Fruit fly (Drosophila melanogaster) whole organism, prepupa: ENCODE results near the gene CG9676.

Experiments
- Blimp-1 ChIP-seq: fragments of 200-800 bp; sonication (Bioruptor generic); optimal IDR thresholded peaks from 3 replicates; lab custom pipeline; 2017; ENCODE audit warnings: missing biosample characterization, missing genetic modification characterization, mild to moderate bottlenecking, moderate library complexity, missing genetic modification reagents
- CG10631 ChIP-seq: fragments of 200-800 bp; sonication (Bioruptor generic); optimal IDR thresholded peaks from 2 replicates; lab custom pipeline; 2016; ENCODE audit warnings: missing biosample characterization, missing genetic modification characterization
- CG10669 ChIP-seq: fragments of 200-800 bp; sonication (Bioruptor generic); optimal IDR thresholded peaks from 3 replicates; lab custom pipeline; 2018; ENCODE audit warnings: missing biosample characterization, mild to moderate bottlenecking, missing genetic modification characterization, moderate library complexity
- CG11294 ChIP-seq: fragments of 200-800 bp; sonication (Bioruptor generic); IDR thresholded peaks from 2 replicates; pipeline ENCODE4 v1.3.6; 2022; ENCODE audit warnings: missing biosample characterization, missing genetic modification characterization
- CG11762 ChIP-seq: fragments of 200-800 bp; sonication (Bioruptor generic); optimal IDR thresholded peaks from 3 replicates; lab custom pipeline; 2016; ENCODE audit warnings: missing biosample characterization, missing genetic modification characterization; ENCODE audit not compliant: insufficient read depth
- CG1621 ChIP-seq: fragments of 200-800 bp; sonication (Bioruptor generic); optimal IDR thresholded peaks from 3 replicates; lab custom pipeline; 2018; ENCODE audit warnings: missing biosample characterization, mild to moderate bottlenecking, missing genetic modification characterization
- CG3032 ChIP-seq: fragments of 200-800 bp; optimal IDR thresholded peaks from 2 replicates; lab custom pipeline; 2019; ENCODE audit warnings: missing biosample characterization, mild to moderate bottlenecking, missing genetic modification characterization, moderate library complexity
- CG34406 ChIP-seq: fragments of 200-800 bp; sonication (Bioruptor generic); optimal IDR thresholded peaks from 3 replicates; lab custom pipeline; 2016; ENCODE audit warnings: missing biosample characterization, missing genetic modification characterization
- CG3919 ChIP-seq: fragments of 200-800 bp; sonication (Bioruptor generic); optimal IDR thresholded peaks from 3 replicates; lab custom pipeline; 2016; ENCODE audit warnings: missing biosample characterization, missing genetic modification characterization
- CG4318 ChIP-seq: fragments of 200-800 bp; sonication (Bioruptor generic); optimal IDR thresholded peaks from 3 replicates; lab custom pipeline; 2017; ENCODE audit warnings: missing biosample characterization, mild to moderate bottlenecking, missing genetic modification characterization
- CG6163 ChIP-seq: fragments of 200-800 bp; sonication (Bioruptor generic); IDR thresholded peaks from 3 replicates; pipeline ENCODE4 v1.3.6; 2022; ENCODE audit warnings: missing biosample characterization, missing genetic modification characterization
- CG6276 ChIP-seq: fragments of 200-800 bp; sonication (Bioruptor generic); optimal IDR thresholded peaks from 2 replicates; lab custom pipeline; 2017; ENCODE audit warnings: missing biosample characterization, mild to moderate bottlenecking, missing genetic modification characterization
- CG6854 ChIP-seq: fragments of 200-800 bp; sonication (Bioruptor generic); optimal IDR thresholded peaks from 2 replicates; lab custom pipeline; 2017; ENCODE audit warnings: missing biosample characterization, mild to moderate bottlenecking, missing genetic modification characterization
- CG7368 ChIP-seq: fragments of 200-800 bp; sonication (Bioruptor generic); optimal IDR thresholded peaks from 3 replicates; lab custom pipeline; 2016; ENCODE audit warnings: missing biosample characterization, missing genetic modification characterization
- CG8119 ChIP-seq: fragments of 200-800 bp; sonication (Bioruptor generic); IDR thresholded peaks from 3 replicates; pipeline ENCODE4 v1.3.6; 2022; ENCODE audit warnings: missing biosample characterization, missing genetic modification characterization
- CG8319 ChIP-seq: fragments of 200-800 bp; sonication (Bioruptor generic); optimal IDR thresholded peaks from 3 replicates; lab custom pipeline; 2016; ENCODE audit warnings: missing biosample characterization, missing genetic modification characterization
- CG9139 ChIP-seq: fragments of 200-800 bp; sonication (Bioruptor generic); optimal IDR thresholded peaks from 3 replicates; lab custom pipeline; 2017; ENCODE audit warnings: missing biosample characterization, mild to moderate bottlenecking, missing genetic modification characterization
- Eip75B ChIP-seq: fragments of 200-800 bp; sonication (Bioruptor generic); optimal IDR thresholded peaks from 3 replicates; lab custom pipeline; 2016; ENCODE audit warnings: missing biosample characterization, missing genetic modification characterization
- Eip78C ChIP-seq: fragments of 200-800 bp; sonication (Bioruptor generic); peaks from one replicate; lab custom pipeline; 2016; ENCODE audit warnings: missing biosample characterization, missing genetic modification characterization
- Eip93F ChIP-seq: fragments of 200-800 bp; sonication (Bioruptor generic); optimal IDR thresholded peaks from 2 replicates; lab custom pipeline; 2016; ENCODE audit warnings: missing biosample characterization, mild to moderate bottlenecking, missing genetic modification characterization
- Gug ChIP-seq: fragments of 200-800 bp; sonication (Bioruptor generic); IDR thresholded peaks from 2 replicates; pipeline ENCODE4 v1.3.6; 2022; ENCODE audit warnings: missing biosample characterization, missing genetic modification characterization
- Hr38 ChIP-seq: sonication (Bioruptor generic); optimal IDR thresholded peaks from 2 replicates; lab custom pipeline; 2016; ENCODE audit warnings: missing biosample characterization, missing genetic modification characterization
- Hr39 ChIP-seq: fragments of 200-800 bp; sonication (Bioruptor generic); optimal IDR thresholded peaks from 2 replicates; lab custom pipeline; 2016; ENCODE audit warnings: missing biosample characterization, missing genetic modification characterization
- Lpt ChIP-seq: fragments of 200-800 bp; sonication (Bioruptor generic); optimal IDR thresholded peaks from 3 replicates; lab custom pipeline; 2016; ENCODE audit warnings: missing biosample characterization, missing genetic modification characterization
- OdsH ChIP-seq: fragments of 200-800 bp; sonication (Bioruptor generic); optimal IDR thresholded peaks from 3 replicates; lab custom pipeline; 2016; ENCODE audit warnings: missing biosample characterization, missing genetic modification characterization
- Sox102F ChIP-seq: fragments of 200-800 bp; sonication (Bioruptor generic); optimal IDR thresholded peaks from 2 replicates; lab custom pipeline; 2016; ENCODE audit warnings: missing biosample characterization, mild to moderate bottlenecking, missing genetic modification characterization
- Sox14 ChIP-seq: fragments of 200-800 bp; sonication (Bioruptor generic); optimal IDR thresholded peaks from 3 replicates; lab custom pipeline; 2016; ENCODE audit warnings: missing biosample characterization, missing genetic modification characterization
- achi ChIP-seq: fragments of 200-800 bp; sonication (Bioruptor generic); optimal IDR thresholded peaks from 3 replicates; lab custom pipeline; 2016; ENCODE audit warnings: missing biosample characterization, missing genetic modification characterization
- cyc ChIP-seq: fragments of 200-800 bp; sonication (Bioruptor generic); optimal IDR thresholded peaks from 3 replicates; lab custom pipeline; 2016; ENCODE audit warnings: missing biosample characterization, missing genetic modification characterization
- dac ChIP-seq: fragments of 200-800 bp; sonication (Bioruptor generic); optimal IDR thresholded peaks from 2 replicates; lab custom pipeline; 2017; ENCODE audit warnings: missing biosample characterization, mild to moderate bottlenecking, missing genetic modification characterization
- dsx ChIP-seq: fragments of 200-800 bp; optimal IDR thresholded peaks from 3 replicates; lab custom pipeline; 2019; ENCODE audit warnings: missing biosample characterization, mild to moderate bottlenecking, missing genetic modification characterization, moderate library complexity; ENCODE audit not compliant: poor library complexity, severe bottlenecking
- eg ChIP-seq: fragments of 200-800 bp; sonication (Bioruptor generic); IDR thresholded peaks from 3 replicates; pipeline ENCODE4 v1.3.6; 2022; ENCODE audit warnings: missing biosample characterization, missing genetic modification characterization
- esn ChIP-seq: fragments of 200-800 bp; sonication (Bioruptor generic); optimal IDR thresholded peaks from 2 replicates; lab custom pipeline; 2016; ENCODE audit warnings: missing biosample characterization, mild to moderate bottlenecking, missing genetic modification characterization, moderate library complexity
- fd59A ChIP-seq: fragments of 200-800 bp; sonication (Bioruptor generic); optimal IDR thresholded peaks from 2 replicates; lab custom pipeline; 2017; ENCODE audit warnings: missing biosample characterization, mild to moderate bottlenecking, missing genetic modification characterization, missing genetic modification reagents
- fd85E ChIP-seq: fragments of 200-800 bp; sonication (Bioruptor generic); optimal IDR thresholded peaks from 3 replicates; lab custom pipeline; 2016; ENCODE audit warnings: missing biosample characterization, missing genetic modification characterization
- lz ChIP-seq: fragments of 200-800 bp; sonication (Bioruptor generic); optimal IDR thresholded peaks from 3 replicates; lab custom pipeline; 2016; ENCODE audit warnings: missing biosample characterization, missing genetic modification characterization
- net ChIP-seq: fragments of 200-800 bp; sonication (Bioruptor generic); optimal IDR thresholded peaks from 3 replicates; lab custom pipeline; 2016; ENCODE audit warnings: missing biosample characterization, missing genetic modification characterization
- pdm3 ChIP-seq: fragments of 200-800 bp; sonication (Bioruptor generic); optimal IDR thresholded peaks from 3 replicates; lab custom pipeline; 2016; ENCODE audit warnings: missing biosample characterization, missing genetic modification characterization
- salr ChIP-seq, 2 experiments: fragments of 200-800 bp; sonication (Bioruptor generic); optimal IDR thresholded peaks; 3 replicates each; lab custom pipeline; 2016 to 2018; ENCODE audit warnings: missing biosample characterization in 2 of 2, missing genetic modification characterization in 2 of 2, mild to moderate bottlenecking in 1 of 2

CG9676 gene

DNA sequence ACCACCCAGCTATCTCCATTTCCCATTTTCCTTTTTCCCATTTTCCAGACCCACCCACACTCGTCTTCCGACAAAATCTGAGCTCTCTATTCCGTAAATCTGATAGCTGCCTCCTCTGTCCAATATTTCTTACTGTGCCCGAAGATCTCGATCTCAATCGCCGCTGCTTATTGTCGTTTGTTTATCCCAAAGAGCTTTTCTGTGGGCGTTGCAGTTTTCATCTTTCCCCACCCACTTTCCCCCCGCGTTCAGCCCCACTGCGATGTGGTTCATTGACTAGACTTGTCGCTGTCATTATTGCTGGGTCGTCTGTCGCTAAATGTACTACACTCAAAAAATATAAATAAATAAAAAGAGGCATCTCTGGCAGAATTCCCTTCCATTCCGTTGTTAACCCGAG is 10.6 kb downstream of the CG9676 start:
- no peak for TF ChIP-seq cyc
- no peak for TF ChIP-seq Sox14 (GFP tag; lab: Kevin White, UChicago)
- TF ChIP-seq Hr38 (GFP tag; lab: Kevin White, UChicago) = no peak
- TF ChIP-seq CG11294 (GFP tag; lab: Robert Waterston, UW) = no peak
- TF ChIP-seq Sox102F (GFP tag; lab: Kevin White, UChicago) = no peak

- TF ChIP-seq CG10669 (GFP tag; lab: Kevin White, UChicago) = no peak
- TF ChIP-seq CG9139 (GFP tag; lab: Kevin White, UChicago) = no peak
These were observed 11.9 kb downstream of the CG9676 start for dm6 chrX:16688106-16688459.

dm6 chrX:16687400-16688105 is 12.4 kb downstream of the CG9676 start:
- no peak for TF ChIP-seq CG11762 (GFP tag; lab: Kevin White, UChicago)
- no peak for TF ChIP-seq CG3919 (GFP tag; lab: Kevin White, UChicago)
- TF ChIP-seq CG8319 (GFP tag; lab: Kevin White, UChicago) = no peak
- no peak for TF ChIP-seq CG4318
- no peak for TF ChIP-seq Blimp-1
- TF ChIP-seq CG1621 (tag; lab: Kevin White, UChicago) = no peak
- TF ChIP-seq CG3032 (tag; lab: Kevin White, UChicago) = no peak
- TF ChIP-seq dsx (GFP tag; lab: Kevin White, UChicago) = no peak
- TF ChIP-seq Gug (GFP tag; lab: Robert Waterston, UW) = no peak
- no peak for TF ChIP-seq achi (GFP tag; lab: Kevin White, UChicago)
- no peak for TF ChIP-seq esn (GFP tag; lab: Kevin White, UChicago)
- TF ChIP-seq Hr39 = no peak

DNA sequence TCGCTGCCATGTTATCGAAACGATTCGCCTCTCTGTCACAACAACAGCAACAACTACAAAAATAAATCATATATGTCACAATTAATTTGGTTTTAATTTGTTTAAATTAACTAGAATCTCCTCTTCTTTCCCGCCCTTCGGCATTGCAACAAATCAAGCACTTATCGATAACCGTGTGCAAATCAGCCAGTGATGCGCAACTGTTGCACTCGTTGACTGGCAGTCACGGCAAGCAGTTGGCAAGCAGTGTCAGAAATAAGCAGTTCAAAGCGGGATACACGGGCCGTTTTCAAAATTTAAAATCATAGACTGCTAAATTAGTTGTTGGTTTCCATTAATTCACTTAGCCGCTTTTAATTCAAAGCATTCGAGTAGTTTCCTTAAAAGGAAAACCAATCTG is 16.2 kb downstream of the CG9676 start, which contains the start of gene Axs:
Gene Axs (minus strand): TSS at position 131 of the 400 bp plus-strand sequence.
- TF ChIP-seq pdm3 = peak; percentile 5
- no peak for TF ChIP-seq Blimp-1
- peak; percentile 21 for TF ChIP-seq Eip78C (GFP tag; lab: Kevin White, UChicago)
- no peak for TF ChIP-seq CG10631 (GFP tag; lab: Kevin White, UChicago)
- TF ChIP-seq fd59A (GFP tag; lab: Kevin White, UChicago) = no peak
- TF ChIP-seq salr (GFP tag; optimal IDR thresholded peaks at IDR 0.05; lab: Kevin White, UChicago) = no peak
- peak; percentile 29 for TF ChIP-seq achi (GFP tag; lab: Kevin White, UChicago)
- peak; percentile 35 for TF ChIP-seq Sox14 (GFP tag; lab: Kevin White, UChicago)
- no peak for TF ChIP-seq CG34406 (GFP tag; lab: Kevin White, UChicago)
- peak; percentile 93 for TF ChIP-seq dsx (GFP tag; lab: Kevin White, UChicago)
- no peak for TF ChIP-seq CG4318

DNA sequence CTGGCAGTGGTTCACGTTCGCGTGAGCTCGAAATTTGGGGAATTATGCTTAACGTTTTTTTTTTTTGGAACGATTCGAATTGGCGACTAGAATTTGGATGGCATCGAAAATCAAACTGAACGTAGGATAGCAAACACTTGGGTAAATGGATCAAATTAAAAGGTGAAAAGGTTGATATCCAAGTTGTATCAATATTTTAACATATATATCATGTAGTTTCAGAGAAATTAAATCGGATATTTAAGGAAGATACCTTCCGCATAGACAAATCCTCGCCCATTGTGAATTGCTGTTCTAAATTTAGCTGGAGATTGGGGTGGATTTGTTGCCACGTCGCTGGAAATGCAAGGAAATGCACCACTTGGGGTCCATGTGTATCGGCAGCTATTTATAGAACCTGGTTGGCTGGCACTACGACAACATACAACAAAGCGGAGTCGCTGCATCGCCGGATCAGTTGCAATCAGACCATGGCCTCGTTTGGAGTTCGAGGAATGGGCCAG is 21.1 kb downstream of the CG9676 start, which contains the start of the genes CG13010 and sing:
Gene CG13010 (minus strand): TSS at position 101 of the 503 bp plus-strand sequence.
Gene sing (plus strand): TSS at position 453 of the 503 bp plus-strand sequence.
- no peak for TF ChIP-seq fd85E (GFP tag; lab: Kevin White, UChicago)
- no peak for TF ChIP-seq CG6854 (GFP tag; lab: Kevin White, UChicago)
- no peak for TF ChIP-seq CG8119 (GFP tag; lab: Robert Waterston, UW)
- TF ChIP-seq, all 60 proteins: peak for 0

DNA sequence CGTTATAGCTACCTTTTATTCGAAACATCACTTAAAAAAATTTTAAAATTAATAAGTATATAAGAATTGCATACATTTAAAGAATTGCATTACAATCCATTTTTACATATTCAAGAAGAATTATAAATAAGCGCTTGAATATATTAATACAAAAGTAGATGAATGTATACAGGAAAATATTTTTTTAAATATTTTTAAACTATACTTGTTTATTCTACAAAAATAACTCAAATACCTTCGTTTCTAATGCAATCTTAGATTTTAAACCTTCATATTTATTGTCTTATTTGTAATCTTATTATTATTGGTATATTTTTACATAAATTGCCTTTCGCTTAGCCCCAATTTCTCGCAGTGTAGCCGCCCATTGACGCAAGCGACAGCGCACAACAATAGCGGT is 22.8 kb downstream of the CG9676 start:
- TF ChIP-seq CG3032 (tag; lab: Kevin White, UChicago) = no peak
- TF ChIP-seq CG7368 (GFP tag; lab: Kevin White, UChicago) = no peak
- TF ChIP-seq OdsH = peak; percentile 19
- peak; percentile 17 for TF ChIP-seq CG10631 (GFP tag; lab: Kevin White, UChicago)
- TF ChIP-seq Sox14 (GFP tag; lab: Kevin White, UChicago) = no peak
- TF ChIP-seq Eip93F (GFP tag; lab: Kevin White, UChicago) = no peak
- no peak for TF ChIP-seq Eip75B (GFP tag; lab: Kevin White, UChicago)
- TF ChIP-seq Blimp-1 = no peak
- TF ChIP-seq CG6163 (GFP tag; lab: Robert Waterston, UW) = 0 out of 3 replicates have a peak, but pooled peaks have one; percentile 28
- TF ChIP-seq achi (GFP tag; lab: Kevin White, UChicago) = peak; percentile 38
- no peak for TF ChIP-seq net (GFP tag; lab: Kevin White, UChicago)
- TF ChIP-seq Sox102F (GFP tag; lab: Kevin White, UChicago) = no peak
- no peak for TF ChIP-seq Lpt
- TF ChIP-seq dsx (GFP tag; lab: Kevin White, UChicago) = peak; percentile 4
- no peak for TF ChIP-seq dac (GFP tag; lab: Kevin White, UChicago)
- TF ChIP-seq Hr39 = no peak
- peak; percentile 50; the same call in 2 of the 3 replicates for TF ChIP-seq CG8119 (GFP tag; lab: Robert Waterston, UW)
- TF ChIP-seq lz (GFP tag; lab: Kevin White, UChicago) = no peak
- TF ChIP-seq CG6276 = no peak
- TF ChIP-seq eg (GFP tag; lab: Robert Waterston, UW) = peak; percentile 41; the same call in 1 of the 3 replicates
